Fruit fly (Drosophila melanogaster): ENCODE data around the gene CG18789.

The CG18789 gene

DNA sequence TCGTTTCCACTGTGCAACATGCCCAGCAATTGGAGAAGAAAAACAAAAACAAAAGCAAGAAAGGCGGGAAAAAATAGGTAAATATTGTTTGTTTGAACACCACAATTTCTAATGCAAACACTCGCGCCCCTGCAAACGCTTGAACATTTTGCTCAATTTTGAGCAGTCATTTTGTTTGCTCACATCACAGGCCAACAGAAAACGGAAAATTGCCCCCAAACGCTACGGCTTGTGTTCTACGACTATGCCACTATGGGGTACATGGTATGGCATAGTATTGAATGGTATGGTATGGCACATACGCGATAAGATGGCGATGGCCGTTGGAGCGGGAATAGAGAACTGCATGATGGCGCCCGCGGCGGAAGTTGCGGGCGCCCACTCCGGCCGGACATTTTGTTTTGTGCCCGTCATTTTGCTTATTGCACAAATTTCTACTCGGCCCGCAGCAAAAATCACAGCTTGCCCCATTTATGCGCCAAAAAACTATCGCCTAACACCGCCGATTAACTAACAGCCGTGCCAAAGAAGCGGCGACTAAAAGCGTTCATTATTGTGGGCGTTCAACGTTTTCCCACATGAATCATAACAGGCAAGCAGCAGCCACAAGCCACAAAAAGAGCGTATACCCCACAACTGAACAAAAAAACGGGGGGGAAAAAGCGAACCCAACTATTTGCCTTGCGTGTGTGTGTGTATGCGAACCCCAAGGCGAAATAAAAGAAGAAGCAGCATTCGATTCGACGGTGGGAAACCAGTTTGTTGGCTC, 9.2 kb upstream of the CG18789 start (continued):
- peak; percentile 63 for TF ChIP-seq Ets65A (GFP tag)
- peak; percentile 73 for TF ChIP-seq CG12236 (GFP tag; optimal IDR thresholded peaks at IDR 0.05)
- TF ChIP-seq CG4820 (GFP tag; optimal IDR thresholded peaks at IDR 0.05): peak; percentile 13
- peak; percentile 56 for TF ChIP-seq bab2 (GFP tag; optimal IDR thresholded peaks at IDR 0.05)
- TF ChIP-seq az2 (GFP tag; optimal IDR thresholded peaks at IDR 0.05): peak; percentile 43
- peak; percentile 77 for TF ChIP-seq CG31365 (tag; optimal IDR thresholded peaks at IDR 0.05)
- TF ChIP-seq fd64A (GFP tag; optimal IDR thresholded peaks at IDR 0.05): peak; percentile 89
- TF ChIP-seq C15 (GFP tag; IDR thresholded peaks at IDR 0.05): no peak
- TF ChIP-seq pnt (GFP tag; optimal IDR thresholded peaks at IDR 0.05): peak; percentile 32
- TF ChIP-seq Dfd (GFP tag; optimal IDR thresholded peaks at IDR 0.05): no peak
- TF ChIP-seq Side (GFP tag; optimal IDR thresholded peaks at IDR 0.05): peak; percentile 63
- TF ChIP-seq CG3407 (GFP tag; optimal IDR thresholded peaks at IDR 0.05): peak; percentile 93
- TF ChIP-seq Atf-2 (GFP tag; optimal IDR thresholded peaks at IDR 0.05): peak; percentile 5
- no peak for TF ChIP-seq dan (GFP tag; IDR thresholded peaks at IDR 0.05)
- TF ChIP-seq CG6683 (GFP tag; optimal IDR thresholded peaks at IDR 0.05): peak; percentile 69
- TF ChIP-seq Hey (tag; optimal IDR thresholded peaks at IDR 0.05): peak; percentile 75
- peak; percentile 83 for TF ChIP-seq nau (GFP tag; optimal IDR thresholded peaks at IDR 0.05)
- peak; percentile 50 for TF ChIP-seq dmrt99B (tag; optimal IDR thresholded peaks at IDR 0.05)
- no peak for TF ChIP-seq inv (GFP tag; IDR thresholded peaks at IDR 0.05; ENCODE audit: partially characterized antibody)
- TF ChIP-seq slp2 (GFP tag; optimal IDR thresholded peaks at IDR 0.05): peak; percentile 7
- peak; percentile 88 for TF ChIP-seq wek (GFP tag; optimal IDR thresholded peaks at IDR 0.05)
- TF ChIP-seq kay (GFP tag; optimal IDR thresholded peaks at IDR 0.05): peak; percentile 20
- TF ChIP-seq CG1792 (GFP tag; optimal IDR thresholded peaks at IDR 0.05): peak; percentile 15
- peak; percentile 63 for TF ChIP-seq CG16863 (GFP tag; optimal IDR thresholded peaks at IDR 0.05)
- TF ChIP-seq Kr (GFP tag; optimal IDR thresholded peaks at IDR 0.05): peak; percentile 89
- peak; percentile 47 for TF ChIP-seq Bdp1 (GFP tag; optimal IDR thresholded peaks at IDR 0.05)
- no peak for TF ChIP-seq fd3F (GFP tag; optimal IDR thresholded peaks at IDR 0.05)
- TF ChIP-seq kah (GFP tag; optimal IDR thresholded peaks at IDR 0.05): peak; percentile 26
- TF ChIP-seq fru (optimal IDR thresholded peaks at IDR 0.05): no peak
- peak; percentile 96 for TF ChIP-seq ATbp (GFP tag; optimal IDR thresholded peaks at IDR 0.05)
- peak; percentile 47 for TF ChIP-seq Blimp-1 (GFP tag; optimal IDR thresholded peaks at IDR 0.05)
- TF ChIP-seq Sry-β (GFP tag; optimal IDR thresholded peaks at IDR 0.05): peak; percentile 42
- no peak for TF ChIP-seq gsb (GFP tag; IDR thresholded peaks at IDR 0.05)
- TF ChIP-seq CG12744 (GFP tag; optimal IDR thresholded peaks at IDR 0.05): peak; percentile 34
- TF ChIP-seq NC2β (GFP tag; optimal IDR thresholded peaks at IDR 0.05): peak; percentile 70
- peak; percentile 9 for TF ChIP-seq CG14965 (GFP tag; optimal IDR thresholded peaks at IDR 0.05; ENCODE audit: borderline replicate concordance)
- peak; percentile 77 for TF ChIP-seq CHES-1-like (GFP tag; optimal IDR thresholded peaks at IDR 0.05)
- peak; percentile 12 for TF ChIP-seq CG10462 (GFP tag; optimal IDR thresholded peaks at IDR 0.05)
- peak; percentile 22 for TF ChIP-seq CG7839 (tag; optimal IDR thresholded peaks at IDR 0.05)
- TF ChIP-seq CG4424 (GFP tag; optimal IDR thresholded peaks at IDR 0.05): peak; percentile 41
- peak; percentile 77 for TF ChIP-seq CG12659 (GFP tag; optimal IDR thresholded peaks at IDR 0.05)
- peak; percentile 36 for TF ChIP-seq bcd (GFP tag; optimal IDR thresholded peaks at IDR 0.05)
- peak; percentile 58 for TF ChIP-seq CG6254 (GFP tag; optimal IDR thresholded peaks at IDR 0.05)
- TF ChIP-seq CG11085 (GFP tag; IDR thresholded peaks at IDR 0.05): no peak
- peak; percentile 62 for TF ChIP-seq pros (GFP tag; optimal IDR thresholded peaks at IDR 0.05)
- peak; percentile 12 for TF ChIP-seq CG9817 (tag; optimal IDR thresholded peaks at IDR 0.05)
- TF ChIP-seq CG6813 (GFP tag; optimal IDR thresholded peaks at IDR 0.05): peak; percentile 85
- no peak for TF ChIP-seq slou (GFP tag; optimal IDR thresholded peaks at IDR 0.05)
- no peak for TF ChIP-seq knrl (GFP tag; IDR thresholded peaks at IDR 0.05; ENCODE audit: partially characterized antibody)
